Fruit fly (Drosophila melanogaster) whole organism, embryonic: ENCODE results near the gene CG2278.

Experiments used
- BEAF-32 ChIP-seq: fragments of 200-800 bp; sonication (Bioruptor generic); optimal IDR thresholded peaks from 3 replicates; lab custom pipeline; 2017; ENCODE audit warnings: missing biosample characterization, missing genetic modification characterization, mild to moderate bottlenecking, moderate library complexity, missing genetic modification reagents
- CG10565 ChIP-seq: fragments of 200-800 bp; sonication (Bioruptor generic); optimal IDR thresholded peaks from 3 replicates; lab custom pipeline; 2016; ENCODE audit warnings: missing biosample characterization, mild to moderate bottlenecking, missing genetic modification characterization
- CG11247 ChIP-seq: fragments of 200-800 bp; sonication (Bioruptor generic); IDR thresholded peaks from 2 replicates; pipeline ENCODE4 v1.3.6; 2022; ENCODE audit warnings: missing biosample characterization, missing genetic modification characterization
- CG11696 ChIP-seq: fragments of 200-800 bp; sonication (Bioruptor generic); IDR thresholded peaks from 2 replicates; pipeline ENCODE4 v1.3.6; 2022; ENCODE audit warnings: missing biosample characterization, missing genetic modification characterization
- CG12236 ChIP-seq: fragments of 200-800 bp; sonication (Bioruptor generic); optimal IDR thresholded peaks from 2 replicates; lab custom pipeline; 2016; ENCODE audit warnings: missing biosample characterization, missing genetic modification characterization
- CG13775 ChIP-seq: fragments of 200-800 bp; sonication (Bioruptor generic); optimal IDR thresholded peaks from 3 replicates; lab custom pipeline; 2017; ENCODE audit warnings: missing biosample characterization, mild to moderate bottlenecking, missing genetic modification characterization
- CG14014 ChIP-seq: fragments of 200-800 bp; sonication (Bioruptor generic); IDR thresholded peaks from 2 replicates; pipeline ENCODE4 v1.3.6; 2022; ENCODE audit warnings: missing biosample characterization, missing genetic modification characterization
- CG14710 ChIP-seq: fragments of 200-800 bp; sonication (Bioruptor generic); optimal IDR thresholded peaks from 3 replicates; lab custom pipeline; 2019; ENCODE audit warnings: missing biosample characterization, mild to moderate bottlenecking, missing genetic modification characterization, moderate library complexity
- CG15601 ChIP-seq: fragments of 200-800 bp; sonication (Bioruptor generic); optimal IDR thresholded peaks from 3 replicates; lab custom pipeline; 2019; ENCODE audit warnings: missing biosample characterization, mild to moderate bottlenecking, missing genetic modification characterization, moderate library complexity
- CG16779 ChIP-seq: fragments of 200-800 bp; sonication (Bioruptor generic); IDR thresholded peaks from 2 replicates; pipeline ENCODE4 v1.3.6; 2022; ENCODE audit warnings: missing biosample characterization, missing genetic modification characterization
- CG30431 ChIP-seq: fragments of 200-800 bp; sonication (Bioruptor generic); optimal IDR thresholded peaks from 2 replicates; lab custom pipeline; 2017; ENCODE audit warnings: missing biosample characterization, missing genetic modification characterization
- CG3726 ChIP-seq: fragments of 200-800 bp; sonication (Bioruptor generic); IDR thresholded peaks from 3 replicates; pipeline ENCODE4, ENCODE4 v1.3.6; 2022; ENCODE audit warnings: missing biosample characterization, missing genetic modification characterization
- CG4707 ChIP-seq: fragments of 200-800 bp; sonication (Bioruptor generic); optimal IDR thresholded peaks from 2 replicates; lab custom pipeline; 2018; ENCODE audit warnings: missing biosample characterization, mild to moderate bottlenecking, missing genetic modification characterization, moderate library complexity
- CG5180 ChIP-seq: fragments of 200-800 bp; sonication (Bioruptor generic); optimal IDR thresholded peaks from 3 replicates; lab custom pipeline; 2017; ENCODE audit warnings: missing biosample characterization, missing genetic modification characterization, mild to moderate bottlenecking, moderate library complexity, missing genetic modification reagents
- CG8290 ChIP-seq, 3 experiments: fragments of 200-800 bp; sonication (Bioruptor generic); optimal IDR thresholded peaks; 2 replicates each; lab custom pipeline; 2016 to 2019; ENCODE audit warnings: missing biosample characterization in 3 of 3, missing genetic modification characterization in 3 of 3, mild to moderate bottlenecking in 2 of 3, moderate library complexity in 1 of 3
- CG8359 ChIP-seq: fragments of 200-800 bp; sonication (Bioruptor generic); optimal IDR thresholded peaks from 2 replicates; lab custom pipeline; 2017; ENCODE audit warnings: missing biosample characterization, mild to moderate bottlenecking, missing genetic modification characterization, borderline replicate concordance
- D ChIP-seq, 2 experiments: fragments of 200-800 bp in 1 of 2; fragments of >200 bp in 1 of 2; sonication (Bioruptor generic) in 1 of 2; optimal IDR thresholded peaks; 2 replicates in 1 of 2; 3 replicates in 1 of 2; lab custom pipeline; 2017; ENCODE audit warnings: mild to moderate bottlenecking in 1 of 2, missing biosample characterization in 1 of 2, missing genetic modification characterization in 1 of 2, missing genetic modification reagents in 1 of 2
- Dbx ChIP-seq: fragments of 200-800 bp; sonication (Bioruptor generic); IDR thresholded peaks from 3 replicates; pipeline ENCODE4 v1.3.6; 2022; ENCODE audit warnings: missing biosample characterization, missing genetic modification characterization
- Eip74EF ChIP-seq, 2 experiments: fragments of 200-800 bp in 1 of 2; fragments of >200 bp in 1 of 2; sonication (Bioruptor generic) in 1 of 2; optimal IDR thresholded peaks; 2 replicates each; lab custom pipeline; 2017 to 2019; ENCODE audit warnings: missing biosample characterization in 2 of 2, missing genetic modification characterization in 2 of 2, mild to moderate bottlenecking in 1 of 2, moderate library complexity in 1 of 2
- H2.0 ChIP-seq: fragments of 200-800 bp; sonication (Bioruptor generic); IDR thresholded peaks from 2 replicates; pipeline ENCODE4 v1.3.6; 2022; ENCODE audit warnings: missing biosample characterization, missing genetic modification characterization
- HLHmδ ChIP-seq: fragments of 200-800 bp; sonication (Bioruptor generic); optimal IDR thresholded peaks from 2 replicates; lab custom pipeline; 2018; ENCODE audit warnings: missing biosample characterization, mild to moderate bottlenecking, missing genetic modification characterization, moderate library complexity
- Lhr ChIP-seq: fragments of 200-800 bp; sonication (Bioruptor generic); optimal IDR thresholded peaks from 3 replicates; lab custom pipeline; 2017; ENCODE audit warnings: mild to moderate bottlenecking, missing biosample characterization, missing genetic modification reagents, missing genetic modification characterization
- Max ChIP-seq: fragments of 200-800 bp; sonication (Bioruptor generic); optimal IDR thresholded peaks from 2 replicates; lab custom pipeline; 2016; ENCODE audit warnings: missing biosample characterization, mild to moderate bottlenecking, missing genetic modification characterization
- Optix ChIP-seq: fragments of 200-800 bp; sonication (Bioruptor generic); IDR thresholded peaks from 3 replicates; pipeline ENCODE4 v1.3.6; 2022; ENCODE audit warnings: missing biosample characterization, missing genetic modification characterization
- Ptx1 ChIP-seq: fragments of 200-800 bp; sonication (Bioruptor generic); IDR thresholded peaks from 2 replicates; pipeline ENCODE4 v1.3.6; 2022; ENCODE audit warnings: missing biosample characterization, missing genetic modification characterization
- Rx ChIP-seq: fragments of 200-800 bp; sonication (Bioruptor generic); IDR thresholded peaks from 2 replicates; pipeline ENCODE4 v1.3.6; 2022; ENCODE audit warnings: missing biosample characterization, missing genetic modification characterization
- ash1 ChIP-seq: fragments of 200-800 bp; sonication (Bioruptor generic); optimal IDR thresholded peaks from 2 replicates; lab custom pipeline; 2018; ENCODE audit warnings: missing biosample characterization, mild to moderate bottlenecking, missing genetic modification characterization
- btn ChIP-seq: fragments of 200-800 bp; sonication (Bioruptor generic); optimal IDR thresholded peaks from 2 replicates; lab custom pipeline; 2016; ENCODE audit warnings: missing biosample characterization, missing genetic modification characterization
- dan ChIP-seq: fragments of 200-800 bp; sonication (Bioruptor generic); IDR thresholded peaks from 2 replicates; pipeline ENCODE4 v1.3.6; 2022; ENCODE audit warnings: missing biosample characterization, missing genetic modification characterization
- disco-r ChIP-seq: fragments of 200-800 bp; sonication (Bioruptor generic); optimal IDR thresholded peaks from 2 replicates; lab custom pipeline; 2016; ENCODE audit warnings: missing biosample characterization, missing genetic modification characterization
- dysf ChIP-seq: fragments of 200-800 bp; sonication (Bioruptor generic); IDR thresholded peaks from 3 replicates; pipeline ENCODE4 v1.3.6; 2022; ENCODE audit warnings: missing biosample characterization, missing genetic modification characterization
- ems ChIP-seq: fragments of 200-800 bp; sonication (Bioruptor generic); optimal IDR thresholded peaks from 3 replicates; lab custom pipeline; 2016; ENCODE audit warnings: missing biosample characterization, missing genetic modification characterization
- esg ChIP-seq: fragments of 200-800 bp; sonication (Bioruptor generic); conservative IDR thresholded peaks from 2 replicates; pipeline ENCODE4 v1.3.6; 2022; ENCODE audit warnings: missing biosample characterization, missing genetic modification characterization
- fu2 ChIP-seq: fragments of 200-800 bp; sonication (Bioruptor generic); optimal IDR thresholded peaks from 2 replicates; lab custom pipeline; 2016; ENCODE audit warnings: missing biosample characterization, missing genetic modification characterization
- grn ChIP-seq: fragments of 200-800 bp; sonication (Bioruptor generic); optimal IDR thresholded peaks from 3 replicates; lab custom pipeline; 2017; ENCODE audit warnings: missing biosample characterization, missing genetic modification characterization
- hkb ChIP-seq, 2 experiments: fragments of 200-800 bp in 1 of 2; fragments of >200 bp in 1 of 2; sonication (Bioruptor generic) in 1 of 2; IDR thresholded peaks in 1 of 2; optimal IDR thresholded peaks in 1 of 2; 2 replicates each; pipeline versions ENCODE4 v1.3.6 to Lab custom; 2017 to 2022; ENCODE audit warnings: missing biosample characterization in 1 of 2, missing genetic modification characterization in 1 of 2
- inv ChIP-seq: fragments of 200-800 bp; sonication (Bioruptor generic); IDR thresholded peaks from 2 replicates; pipeline ENCODE4 v1.3.6; 2022; ENCODE audit warnings: missing biosample characterization, missing genetic modification characterization; ENCODE audit not compliant: partially characterized antibody
- jumu ChIP-seq: fragments of 200-800 bp; sonication (Bioruptor generic); optimal IDR thresholded peaks from 3 replicates; lab custom pipeline; 2016; ENCODE audit warnings: missing biosample characterization, missing genetic modification characterization
- otp ChIP-seq: fragments of 200-800 bp; sonication (Bioruptor generic); IDR thresholded peaks from 3 replicates; pipeline ENCODE4, ENCODE4 v1.3.6; 2022; ENCODE audit warnings: missing biosample characterization, missing genetic modification characterization
- p53 ChIP-seq: fragments of 200-800 bp; sonication (Bioruptor generic); optimal IDR thresholded peaks from 2 replicates; lab custom pipeline; 2016; ENCODE audit warnings: missing biosample characterization, missing genetic modification characterization
- pan ChIP-seq, 4 experiments: fragments of >200 bp in 3 of 4; fragments of 200-800 bp in 1 of 4; sonication (Bioruptor generic) in 1 of 4; optimal IDR thresholded peaks in 3 of 4; IDR thresholded peaks in 1 of 4; 2 replicates each; pipeline versions ENCODE4 v1.3.6 to Lab custom; 2017 to 2022; ENCODE audit warnings: missing biosample characterization in 2 of 4, missing genetic modification characterization in 2 of 4, mixed read lengths in 1 of 4
- repo ChIP-seq: fragments of 200-800 bp; sonication (Bioruptor generic); optimal IDR thresholded peaks from 2 replicates; lab custom pipeline; 2016; ENCODE audit warnings: missing biosample characterization, missing genetic modification characterization
- sd ChIP-seq: fragments of 200-800 bp; sonication (Bioruptor generic); optimal IDR thresholded peaks from 3 replicates; lab custom pipeline; 2018; ENCODE audit warnings: missing biosample characterization, mild to moderate bottlenecking, missing genetic modification characterization, moderate library complexity
- shn ChIP-seq: fragments of 200-800 bp; sonication (Bioruptor generic); optimal IDR thresholded peaks from 3 replicates; lab custom pipeline; 2016; ENCODE audit warnings: missing biosample characterization, missing genetic modification characterization
- tap ChIP-seq: fragments of 200-800 bp; optimal IDR thresholded peaks from 3 replicates; lab custom pipeline; 2019; ENCODE audit warnings: missing biosample characterization, mild to moderate bottlenecking, missing genetic modification characterization, moderate library complexity
- tio ChIP-seq: fragments of 200-800 bp; sonication (Bioruptor generic); optimal IDR thresholded peaks from 2 replicates; lab custom pipeline; 2017; ENCODE audit warnings: missing biosample characterization, missing genetic modification characterization, inconsistent platforms
- zen2 ChIP-seq: fragments of 200-800 bp; sonication (Bioruptor generic); IDR thresholded peaks from 3 replicates; pipeline ENCODE4 v1.3.6; 2022; ENCODE audit warnings: missing biosample characterization, missing genetic modification characterization; ENCODE audit not compliant: partially characterized antibody
- zfh1 ChIP-seq: fragments of 200-800 bp; sonication (Bioruptor generic); IDR thresholded peaks from 3 replicates; pipeline ENCODE4 v1.3.6; 2022; ENCODE audit warnings: missing biosample characterization, missing genetic modification characterization

CG2278 gene

dm6 chrX:8205625-8206252 is 35.7 kb upstream of the CG2278 start (continued):
- TF ChIP-seq dan (no peak), Max (GFP tag; lab: Kevin White, UChicago) (no peak), CG4707 (GFP tag; lab: Kevin White, UChicago) (peak; percentile 1), ems (no peak), Rx (GFP tag; lab: Robert Waterston, UW) (no peak), Lhr (no peak), CG13775 (GFP tag; lab: Kevin White, UChicago) (no peak), CG11696 (GFP tag; lab: Robert Waterston, UW) (no peak), tio (GFP tag; lab: Kevin White, UChicago) (peak; percentile 13), HLHmδ (GFP tag; lab: Kevin White, UChicago) (no peak), CG8290 (GFP tag; optimal IDR thresholded peaks at IDR 0.05; lab: Kevin White, UChicago) (no peak), CG8290 (tag; optimal IDR thresholded peaks at IDR 0.05; lab: Kevin White, UChicago) (no peak), CG12236 (no peak), CG15601 (tag; lab: Kevin White, UChicago) (no peak), shn (GFP tag; lab: Kevin White, UChicago) (no peak), D (optimal IDR thresholded peaks at IDR 0.05; lab: Kevin White, UChicago) (no peak), D (GFP tag; optimal IDR thresholded peaks at IDR 0.05; lab: Kevin White, UChicago) (no peak), H2.0 (GFP tag; lab: Robert Waterston, UW) (peak; percentile 47; the same call in 1 of the 2 replicates), CG11247 (GFP tag; lab: Robert Waterston, UW) (no peak), tap (peak; percentile 30), hkb (optimal IDR thresholded peaks at IDR 0.05; lab: Kevin White, UChicago) (no peak), hkb (GFP tag; IDR thresholded peaks at IDR 0.05; lab: Robert Waterston, UW) (peak; percentile 67), CG30431 (GFP tag; lab: Kevin White, UChicago) (no peak), ash1 (no peak), CG16779 (GFP tag; lab: Robert Waterston, UW) (no peak), CG5180 (GFP tag; lab: Kevin White, UChicago) (no peak), repo (no peak), grn (GFP tag; lab: Kevin White, UChicago) (no peak), zen2 (no peak), pan (optimal IDR thresholded peaks at IDR 0.05; lab: Kevin White, UChicago) (no peak), pan (GFP tag; optimal IDR thresholded peaks at IDR 0.05 in 1 of 2, IDR thresholded peaks at IDR 0.05 in 1 of 2) (peak in 1 of 2 experiments; percentile 62), Ptx1 (GFP tag; lab: Robert Waterston, UW) (peak; percentile 59), Dbx (GFP tag; lab: Robert Waterston, UW) (no peak), CG3726 (GFP tag; lab: Robert Waterston, UW) (no peak), inv (no peak), btn (no peak), p53 (GFP tag; lab: Kevin White, UChicago) (no peak), otp (GFP tag; lab: Robert Waterston, UW) (no peak), CG10565 (no peak), jumu (no peak), sd (no peak), zfh1 (GFP tag; lab: Robert Waterston, UW) (no peak), Eip74EF (GFP tag; optimal IDR thresholded peaks at IDR 0.05; lab: Kevin White, UChicago) (no peak), CG14710 (tag; lab: Kevin White, UChicago) (no peak), fu2 (no peak), disco-r (GFP tag; lab: Kevin White, UChicago) (no peak), CG14014 (GFP tag; lab: Robert Waterston, UW) (no peak; the same call in 1 of the 2 replicates), esg (GFP tag; lab: Robert Waterston, UW) (0 out of 2 replicates have a peak, but pooled peaks have one; percentile 11), Optix (GFP tag; lab: Robert Waterston, UW) (no peak), CG8359 (GFP tag; lab: Kevin White, UChicago) (no peak), BEAF-32 (GFP tag; lab: Kevin White, UChicago) (no peak), dysf (peak; percentile 61; the same call in 2 of the 3 replicates)
